Worm (Caenorhabditis elegans) whole organism, mixed stage, embryonic: ENCODE measurements around the gene cyc-2.2.

Experiments
- cnd-1 ChIP-seq: fragments of 200-800 bp; sonication (Bioruptor generic); optimal IDR thresholded peaks from 2 replicates; lab custom pipeline; 2018; ENCODE audit warnings: mild to moderate bottlenecking, missing genetic modification characterization, missing compliant biosample characterization
- drap-1 ChIP-seq: fragments of 200-800 bp; sonication (Bioruptor generic); optimal IDR thresholded peaks from 3 replicates; lab custom pipeline; 2018; ENCODE audit warnings: mild to moderate bottlenecking, missing genetic modification characterization, missing compliant biosample characterization
- flh-1 ChIP-seq: fragments of 200-800 bp; sonication (Bioruptor generic); optimal IDR thresholded peaks from 2 replicates; lab custom pipeline; 2018; ENCODE audit warnings: mild to moderate bottlenecking, missing genetic modification characterization, moderate library complexity, missing compliant biosample characterization
- lin-32 ChIP-seq: fragments of 200-800 bp; sonication (Bioruptor generic); optimal IDR thresholded peaks from 2 replicates; lab custom pipeline; 2018; ENCODE audit warnings: mild to moderate bottlenecking, missing genetic modification characterization, missing compliant biosample characterization
- mep-1 ChIP-seq: fragments of 150-350 bp; optimal IDR thresholded peaks from 2 replicates; lab custom pipeline; 2017; ENCODE audit warnings: missing biosample characterization, missing genetic modification reagents, missing genetic modification characterization, inconsistent platforms
- pha-4 ChIP-seq: fragments of 150-350 bp; optimal IDR thresholded peaks from 2 replicates; lab custom pipeline; 2018; ENCODE audit warnings: missing biosample characterization, missing genetic modification reagents, missing genetic modification characterization
- unc-62 ChIP-seq: fragments of 150-350 bp; optimal IDR thresholded peaks from 2 replicates; lab custom pipeline; 2014; ENCODE audit warnings: missing biosample characterization, missing genetic modification reagents, missing genetic modification characterization

DNA sequence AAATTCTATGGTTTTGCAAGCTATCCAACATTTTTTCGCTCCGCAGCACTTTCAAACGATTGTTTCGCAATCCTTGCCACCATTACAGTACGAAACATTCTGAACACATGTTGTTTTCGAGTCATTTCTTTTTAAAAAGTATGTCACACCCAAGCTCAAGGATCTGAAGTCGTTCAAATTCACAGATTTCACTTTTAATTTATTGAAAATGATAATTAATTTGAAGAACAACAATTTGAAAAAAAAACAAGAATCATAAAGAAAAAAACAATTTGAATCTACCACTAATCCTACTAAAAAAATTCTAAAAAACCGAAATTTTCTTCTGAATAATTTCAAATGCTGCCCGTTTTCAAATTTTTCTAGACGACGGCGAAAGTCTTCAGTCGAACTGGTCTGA is 19.6 kb downstream of the cyc-2.2 start, which contains the start of gene C14C10.2:
- TF ChIP-seq mep-1 (tag; lab: Kevin White, UChicago) (no peak), pha-4 (tag; lab: Kevin White, UChicago) (no peak), unc-62 (GFP tag; lab: Kevin White, UChicago) (no peak), flh-1 (GFP tag; lab: Kevin White, UChicago) (no peak), drap-1 (no peak), cnd-1 (tag; lab: Kevin White, UChicago) (no peak), lin-32 (GFP tag; lab: Kevin White, UChicago) (no peak)
